Fruit fly (Drosophila melanogaster): ENCODE data around the gene Ugt36E1.

Ugt36E1 gene

dm6 chr2L:18857635-18858059 is 31.1 kb downstream of the Ugt36E1 start (continued):
- TF ChIP-seq CG16863 (GFP tag; optimal IDR thresholded peaks at IDR 0.05) (peak; percentile 82), ssp (GFP tag; IDR thresholded peaks at IDR 0.05) (peak; percentile 72), CG5180 (GFP tag; optimal IDR thresholded peaks at IDR 0.05) (peak; percentile 71), tll (GFP tag; optimal IDR thresholded peaks at IDR 0.05) (no peak), lov (optimal IDR thresholded peaks at IDR 0.05) (no peak), lov (GFP tag; IDR thresholded peaks at IDR 0.05) (peak; percentile 85; the same call in 2 of the 3 replicates), CG4730 (GFP tag; IDR thresholded peaks at IDR 0.05) (peak; percentile 87), CG1602 (GFP tag; optimal IDR thresholded peaks at IDR 0.05) (peak; percentile 89), CG5953 (GFP tag; IDR thresholded peaks at IDR 0.05) (peak; percentile 71), Elba2 (GFP tag; optimal IDR thresholded peaks at IDR 0.05) (peak; percentile 43), seq (GFP tag; IDR thresholded peaks at IDR 0.05) (peak; percentile 90), CG13296 (GFP tag; optimal IDR thresholded peaks at IDR 0.05) (peak; percentile 93), Usf (GFP tag; optimal IDR thresholded peaks at IDR 0.05) (peak; percentile 80), chm (GFP tag; IDR thresholded peaks at IDR 0.05) (peak; percentile 92), CG8359 (GFP tag; optimal IDR thresholded peaks at IDR 0.05; ENCODE audit: borderline replicate concordance) (peak; percentile 68), CG10321 (GFP tag; IDR thresholded peaks at IDR 0.05) (peak; percentile 68), tna (GFP tag; IDR thresholded peaks at IDR 0.05; ENCODE audit: partially characterized antibody) (no peak), vvl (GFP tag; IDR thresholded peaks at IDR 0.05) (peak; percentile 93), slbo (GFP tag; IDR thresholded peaks at IDR 0.05) (peak; percentile 94), ATbp (GFP tag; optimal IDR thresholded peaks at IDR 0.05) (peak; percentile 91), CG6765 (GFP tag; optimal IDR thresholded peaks at IDR 0.05) (peak; percentile 81), CG18619 (GFP tag; optimal IDR thresholded peaks at IDR 0.05) (peak; percentile 87), exex (tag; optimal IDR thresholded peaks at IDR 0.05) (peak; percentile 68), Myb (GFP tag; optimal IDR thresholded peaks at IDR 0.05) (peak; percentile 74), salm (tag; optimal IDR thresholded peaks at IDR 0.05) (peak; percentile 87), CG4328 (GFP tag; optimal IDR thresholded peaks at IDR 0.05) (peak; percentile 86), CG10366 (GFP tag; IDR thresholded peaks at IDR 0.05) (peak; percentile 91), CG34224 (GFP tag; IDR thresholded peaks at IDR 0.05; ENCODE audit: partially characterized antibody) (no peak), z (GFP tag; IDR thresholded peaks at IDR 0.05) (0 out of 3 replicates have a peak, but pooled peaks have one; percentile 35), lmd (GFP tag; IDR thresholded peaks at IDR 0.05) (peak; percentile 84), ab (GFP tag; optimal IDR thresholded peaks at IDR 0.05) (peak; percentile 63), vnd (GFP tag; IDR thresholded peaks at IDR 0.05; ENCODE audit: partially characterized antibody) (no peak), Scr (GFP tag; IDR thresholded peaks at IDR 0.05; ENCODE audit: partially characterized antibody) (peak; percentile 38; the same call in 1 of the 2 replicates), CG17361 (GFP tag; IDR thresholded peaks at IDR 0.05) (peak; percentile 90), TFAM (GFP tag; optimal IDR thresholded peaks at IDR 0.05) (peak; percentile 27), bigmax (GFP tag; optimal IDR thresholded peaks at IDR 0.05) (peak; percentile 59), Hey (tag; optimal IDR thresholded peaks at IDR 0.05) (peak; percentile 74), CG9876 (GFP tag; optimal IDR thresholded peaks at IDR 0.05) (peak; percentile 79), ftz-f1 (GFP tag; optimal IDR thresholded peaks at IDR 0.05) (no peak), B-H1 (GFP tag; IDR thresholded peaks at IDR 0.05) (peak; percentile 82), lilli (GFP tag; optimal IDR thresholded peaks at IDR 0.05) (peak; percentile 95), Hr3 (GFP tag; optimal IDR thresholded peaks at IDR 0.05) (peak; percentile 87), CG14965 (GFP tag; optimal IDR thresholded peaks at IDR 0.05; ENCODE audit: borderline replicate concordance) (no peak), zen (tag; optimal IDR thresholded peaks at IDR 0.05) (peak; percentile 82), Blimp-1 (GFP tag; optimal IDR thresholded peaks at IDR 0.05) (peak; percentile 88), CG18599 (GFP tag; optimal IDR thresholded peaks at IDR 0.05) (peak; percentile 95), tup (GFP tag; optimal IDR thresholded peaks at IDR 0.05) (peak; percentile 95), CG17802 (tag; optimal IDR thresholded peaks at IDR 0.05) (peak; percentile 72), kah (GFP tag; optimal IDR thresholded peaks at IDR 0.05) (peak; percentile 82), slou (GFP tag; optimal IDR thresholded peaks at IDR 0.05) (peak; percentile 63)
